Worm (Caenorhabditis elegans) whole organism, L3 larva: ENCODE data around the gene nhr-205.

Experiments used
- aly-2 ChIP-seq: fragments of 150-350 bp; optimal IDR thresholded peaks from 2 replicates; lab custom pipeline; 2014; ENCODE audit warnings: missing biosample characterization, missing genetic modification characterization
- fos-1 ChIP-seq: fragments of 150-350 bp; optimal IDR thresholded peaks from 2 replicates; lab custom pipeline; 2014; ENCODE audit warnings: missing biosample characterization, missing genetic modification characterization
- mml-1 ChIP-seq: fragments of 150-350 bp; sonication (generic microtip); optimal IDR thresholded peaks from 3 replicates; lab custom pipeline; 2014; ENCODE audit warnings: missing biosample characterization, missing genetic modification characterization
- nhr-237 ChIP-seq: fragments of 150-350 bp; optimal IDR thresholded peaks from 2 replicates; lab custom pipeline; 2014; ENCODE audit warnings: missing biosample characterization, missing genetic modification characterization
- skn-1 ChIP-seq: fragments of 150-350 bp; optimal IDR thresholded peaks from 2 replicates; lab custom pipeline; 2014; ENCODE audit warnings: missing biosample characterization, missing genetic modification characterization
- tbx-2 ChIP-seq: sonication (generic microtip); optimal IDR thresholded peaks from 2 replicates; lab custom pipeline; 2016; ENCODE audit warnings: mild to moderate bottlenecking, missing genetic modification characterization, missing compliant biosample characterization
- unc-62 ChIP-seq: fragments of 150-350 bp; sonication (generic microtip); optimal IDR thresholded peaks from 4 replicates; lab custom pipeline; 2014; ENCODE audit warnings: missing biosample characterization, missing genetic modification reagents, missing genetic modification characterization
- zag-1 ChIP-seq: fragments of 150-350 bp; optimal IDR thresholded peaks from 2 replicates; lab custom pipeline; 2014; ENCODE audit warnings: missing biosample characterization, missing genetic modification characterization
- ztf-11 ChIP-seq: fragments of 150-350 bp; optimal IDR thresholded peaks from 2 replicates; lab custom pipeline; 2014; ENCODE audit warnings: missing biosample characterization, missing genetic modification characterization
- ztf-4 ChIP-seq: fragments of 150-350 bp; optimal IDR thresholded peaks from 2 replicates; lab custom pipeline; 2014; ENCODE audit warnings: missing biosample characterization, missing genetic modification characterization

DNA sequence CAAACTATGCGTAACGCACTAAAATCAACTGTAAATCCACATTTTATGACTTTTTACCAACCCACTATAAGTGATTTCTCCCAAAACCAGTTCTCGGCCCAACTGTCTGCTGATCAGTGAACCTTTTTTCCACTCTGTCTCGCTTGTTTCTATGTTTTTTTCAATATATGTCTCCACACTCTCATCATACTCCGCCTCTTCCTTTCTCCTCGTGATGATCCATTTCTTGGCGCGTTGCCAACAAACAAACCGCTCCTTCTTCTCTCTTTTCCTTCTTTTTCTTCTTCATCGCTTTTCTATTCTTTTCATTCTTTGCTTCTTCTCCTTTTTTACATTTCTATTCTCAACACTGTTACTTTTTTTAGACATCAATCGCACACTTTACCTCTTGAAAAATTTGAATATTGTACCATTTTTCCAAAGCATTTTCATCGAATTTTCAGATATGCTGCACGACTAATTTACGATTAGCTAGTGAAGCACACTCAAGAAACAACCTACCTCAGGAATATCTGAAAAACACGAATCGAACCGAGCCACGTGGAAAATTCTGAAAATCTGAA lies 38.3 kb downstream of the nhr-205 start, which contains the start of gene T06E8.8:
- TF ChIP-seq fos-1 (tag; lab: Kevin White, UChicago) (no peak), ztf-4 (tag; lab: Kevin White, UChicago) (no peak), ztf-11 (tag; lab: Kevin White, UChicago) (no peak), nhr-237 (tag; lab: Kevin White, UChicago) (no peak), zag-1 (tag; lab: Kevin White, UChicago) (no peak), skn-1 (tag; lab: Kevin White, UChicago) (no peak), unc-62 (no peak), tbx-2 (tag; lab: Kevin White, UChicago) (no peak), mml-1 (no peak), aly-2 (tag; lab: Kevin White, UChicago) (no peak)
